Worm (Caenorhabditis elegans) whole organism, early embryonic: ENCODE data around the gene Y116F11A.1.

Source experiments
- B0310.2 ChIP-seq: sonication (generic microtip); optimal IDR thresholded peaks from 2 replicates; lab custom pipeline; 2016; ENCODE audit warnings: mild to moderate bottlenecking, missing genetic modification characterization, missing compliant biosample characterization
- F13C5.2 ChIP-seq: sonication (generic microtip); optimal IDR thresholded peaks from 2 replicates; lab custom pipeline; 2017; ENCODE audit warnings: mild to moderate bottlenecking, missing genetic modification characterization, inconsistent platforms, missing compliant biosample characterization
- ama-1 ChIP-seq: fragments of 150-350 bp; optimal IDR thresholded peaks from 2 replicates; lab custom pipeline; 2014
- ceh-36 ChIP-seq: sonication (generic microtip); optimal IDR thresholded peaks from 2 replicates; lab custom pipeline; 2016; ENCODE audit warnings: missing genetic modification characterization, inconsistent platforms, missing compliant biosample characterization
- ets-7 ChIP-seq: sonication (generic microtip); optimal IDR thresholded peaks from 2 replicates; lab custom pipeline; 2016; ENCODE audit warnings: missing genotype, missing genetic modification characterization, missing compliant biosample characterization
- flt-1 ChIP-seq: fragments of 200-800 bp; sonication (Bioruptor generic); IDR thresholded peaks from 2 replicates; pipeline ENCODE4 v1.3.6; 2022; ENCODE audit warnings: missing genetic modification characterization, missing compliant biosample characterization
- hmbx-1 ChIP-seq: sonication (generic microtip); optimal IDR thresholded peaks from 2 replicates; lab custom pipeline; 2016; ENCODE audit warnings: mild to moderate bottlenecking, missing genetic modification characterization, missing compliant biosample characterization
- hmg-4 ChIP-seq: fragments of 200-800 bp; sonication (Bioruptor generic); optimal IDR thresholded peaks from 2 replicates; lab custom pipeline; 2018; ENCODE audit warnings: mild to moderate bottlenecking, missing genetic modification characterization, missing compliant biosample characterization
- pes-1 ChIP-seq: fragments of 200-800 bp; sonication (Bioruptor generic); IDR thresholded peaks from 2 replicates; pipeline ENCODE4 v1.3.6; 2022; ENCODE audit warnings: missing genetic modification reagents, missing genetic modification characterization, missing compliant biosample characterization
- sea-1 ChIP-seq: fragments of 200-800 bp; sonication (Bioruptor generic); conservative IDR thresholded peaks from 2 replicates; pipeline ENCODE4 v1.3.6; 2022; ENCODE audit warnings: missing genetic modification characterization, missing compliant biosample characterization
- tbx-11 ChIP-seq: fragments of 200-800 bp; sonication (Bioruptor generic); IDR thresholded peaks from 2 replicates; pipeline ENCODE4 v1.3.6; 2022; ENCODE audit warnings: missing genetic modification characterization, missing compliant biosample characterization
- tbx-37 ChIP-seq: fragments of 200-800 bp; sonication (Bioruptor generic); conservative IDR thresholded peaks from 2 replicates; pipeline ENCODE4 v1.3.6; 2022; ENCODE audit warnings: missing genetic modification reagents, missing genetic modification characterization, missing compliant biosample characterization

DNA sequence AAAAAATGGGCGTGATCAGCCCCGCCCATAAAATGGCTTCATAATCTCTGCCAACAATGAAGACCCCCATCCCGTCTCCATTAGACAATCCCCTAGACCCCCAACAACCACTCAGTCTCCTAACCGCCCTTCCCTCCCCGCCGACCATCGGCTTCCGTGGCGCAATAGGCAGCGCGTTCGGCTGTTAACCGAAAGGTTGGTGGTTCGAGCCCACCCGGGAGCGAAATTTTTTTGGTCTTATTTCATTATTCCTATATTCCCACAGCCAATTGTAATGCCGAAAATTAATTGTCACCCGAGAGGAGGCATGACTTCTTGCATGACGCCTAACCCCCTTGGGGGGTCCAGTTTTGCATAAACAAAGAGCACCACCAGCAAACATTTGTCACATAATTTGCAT is 7.5 kb upstream of the Y116F11A.1 start:
- TF ChIP-seq flt-1 (peak; percentile 85), F13C5.2 (tag; lab: Kevin White, UChicago) (peak; percentile 78), ama-1 (lab: Kevin White, UChicago) (no peak), tbx-37 (GFP tag; lab: Robert Waterston, UW) (peak; percentile 80), sea-1 (GFP tag; lab: Robert Waterston, UW) (peak; percentile 84), pes-1 (GFP tag; lab: Robert Waterston, UW) (peak; percentile 89), ets-7 (tag; lab: Kevin White, UChicago) (no peak), hmbx-1 (tag; lab: Kevin White, UChicago) (peak; percentile 37), hmg-4 (GFP tag; lab: Kevin White, UChicago) (peak; percentile 64), tbx-11 (peak; percentile 76), ceh-36 (tag; lab: Kevin White, UChicago) (peak; percentile 58), B0310.2 (tag; lab: Kevin White, UChicago) (peak; percentile 9)
